Fruit fly (Drosophila melanogaster): ENCODE data around the gene mRpL19.

Gene mRpL19

dm6 chr3R:8715851-8716550 is 42.1 kb downstream of the mRpL19 start, which contains the start of gene TMEM216:
Gene TMEM216 (plus strand): TSS chr3R:8716243.
- TF ChIP-seq Clk (GFP tag; optimal IDR thresholded peaks at IDR 0.05) (no peak), Hr96 (GFP tag; optimal IDR thresholded peaks at IDR 0.05) (no peak), CG33017 (tag; optimal IDR thresholded peaks at IDR 0.05) (peak; percentile 34), cnc (optimal IDR thresholded peaks at IDR 0.05) (no peak), ovo (GFP tag; optimal IDR thresholded peaks at IDR 0.05) (peak; percentile 97), pad (GFP tag; optimal IDR thresholded peaks at IDR 0.05) (peak; percentile 63), CG7045 (GFP tag; optimal IDR thresholded peaks at IDR 0.05) (no peak), kay (GFP tag; ENCODE audit: borderline replicate concordance) (no peak), CG14711 (tag; optimal IDR thresholded peaks at IDR 0.05) (peak; percentile 85), Mnt (GFP tag; optimal IDR thresholded peaks at IDR 0.05) (peak; percentile 95), tj (GFP tag; optimal IDR thresholded peaks at IDR 0.05) (no peak), CG11617 (GFP tag; optimal IDR thresholded peaks at IDR 0.05) (no peak), CG5204 (GFP tag; optimal IDR thresholded peaks at IDR 0.05) (no peak)

DNA sequence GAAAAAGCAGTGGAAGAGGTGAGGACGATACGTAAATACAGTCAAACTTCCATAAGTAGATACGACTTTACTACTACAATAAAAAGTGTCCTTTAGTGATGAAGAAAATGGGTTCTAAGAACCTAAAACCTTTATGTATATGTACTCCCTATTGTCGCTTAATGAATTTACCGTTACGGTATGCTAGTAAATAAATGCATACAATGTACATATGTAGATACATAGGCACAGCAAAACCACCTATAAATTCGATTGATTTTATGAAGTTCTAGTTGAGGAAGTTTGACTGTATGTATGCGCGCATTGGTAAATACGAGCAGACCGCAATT is 42.6 kb downstream of the mRpL19 start:
- peak; percentile 12 for TF ChIP-seq bab1 (GFP tag; optimal IDR thresholded peaks at IDR 0.05)
- no peak for TF ChIP-seq Hr96 (GFP tag; optimal IDR thresholded peaks at IDR 0.05)

DNA sequence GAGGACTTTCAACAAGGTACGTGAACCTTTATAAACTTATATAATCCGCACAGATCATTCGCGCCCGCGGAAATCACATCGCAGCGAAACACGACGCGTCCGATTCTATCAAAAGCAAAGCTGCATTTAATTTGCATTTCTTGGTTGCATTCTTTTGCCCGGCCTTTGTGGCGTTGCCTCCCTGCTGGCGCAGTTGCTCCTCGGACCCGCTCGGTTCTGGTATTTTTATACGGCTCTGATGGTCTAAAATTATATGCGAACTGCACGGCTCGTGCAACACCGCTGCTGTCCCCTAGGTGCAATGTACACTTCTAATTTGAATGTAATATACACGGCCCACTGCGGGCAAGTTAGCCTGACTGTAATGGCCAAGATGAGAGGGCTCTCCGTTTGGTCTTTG is 44.4 kb downstream of the mRpL19 start, which contains the start of gene Cks85A:
Gene Cks85A, minus strand, starts transcription at position 101 of the 400 bp plus-strand sequence.
- TF ChIP-seq Hr96 (GFP tag; optimal IDR thresholded peaks at IDR 0.05) (peak; percentile 25), ovo (GFP tag; optimal IDR thresholded peaks at IDR 0.05) (no peak), kay (GFP tag; ENCODE audit: borderline replicate concordance) (peak; percentile 4), tj (GFP tag; optimal IDR thresholded peaks at IDR 0.05) (no peak), toe (GFP tag; optimal IDR thresholded peaks at IDR 0.05) (peak; percentile 46), CG14711 (tag; optimal IDR thresholded peaks at IDR 0.05) (no peak), CG5204 (GFP tag; optimal IDR thresholded peaks at IDR 0.05) (no peak), bab1 (GFP tag; optimal IDR thresholded peaks at IDR 0.05) (no peak), CG11617 (GFP tag; optimal IDR thresholded peaks at IDR 0.05) (no peak), Mnt (GFP tag; optimal IDR thresholded peaks at IDR 0.05) (no peak), cnc (optimal IDR thresholded peaks at IDR 0.05) (no peak)

DNA sequence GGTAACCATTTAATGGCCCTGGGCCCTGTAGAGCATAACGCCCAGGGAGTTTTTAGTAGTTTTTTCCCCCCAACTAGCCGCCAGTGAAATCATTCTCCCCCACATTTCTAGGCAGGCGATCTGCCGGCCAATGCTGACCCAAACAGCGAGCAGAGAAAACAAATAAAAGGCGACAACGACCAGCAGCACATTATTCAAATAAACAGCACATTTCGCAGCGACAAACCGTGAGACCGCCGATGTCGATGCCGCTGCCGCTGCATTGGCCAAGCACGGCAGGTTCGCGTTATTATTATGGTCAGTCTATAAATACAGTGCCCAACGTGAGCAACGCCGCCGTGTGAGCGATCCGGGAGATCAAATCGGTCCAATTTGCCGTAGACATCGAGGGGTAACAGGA is 45.0 kb downstream of the mRpL19 start, which contains the start of gene CG11760:
Gene CG11760, plus strand, starts transcription at position 301 of the 400 bp plus-strand sequence.
- TF ChIP-seq Clk (GFP tag; optimal IDR thresholded peaks at IDR 0.05) (no peak), CG7101 (tag; optimal IDR thresholded peaks at IDR 0.05) (no peak), bab1 (GFP tag; optimal IDR thresholded peaks at IDR 0.05) (no peak), kay (GFP tag; ENCODE audit: borderline replicate concordance) (no peak), toe (GFP tag; optimal IDR thresholded peaks at IDR 0.05) (no peak), CG11617 (GFP tag; optimal IDR thresholded peaks at IDR 0.05) (no peak), tj (GFP tag; optimal IDR thresholded peaks at IDR 0.05) (no peak), CG14711 (tag; optimal IDR thresholded peaks at IDR 0.05) (no peak), pad (GFP tag; optimal IDR thresholded peaks at IDR 0.05) (no peak), CG33017 (tag; optimal IDR thresholded peaks at IDR 0.05) (no peak), Hr96 (GFP tag; optimal IDR thresholded peaks at IDR 0.05) (no peak), CG12768 (GFP tag; optimal IDR thresholded peaks at IDR 0.05) (no peak), CG1620 (GFP tag; optimal IDR thresholded peaks at IDR 0.05) (no peak), ovo (GFP tag; optimal IDR thresholded peaks at IDR 0.05) (no peak), Crg-1 (GFP tag; optimal IDR thresholded peaks at IDR 0.05) (no peak), cnc (optimal IDR thresholded peaks at IDR 0.05) (no peak), CG5204 (GFP tag; optimal IDR thresholded peaks at IDR 0.05) (no peak), CG7045 (GFP tag; optimal IDR thresholded peaks at IDR 0.05) (no peak), cic (GFP tag; optimal IDR thresholded peaks at IDR 0.05) (no peak)

- TF ChIP-seq kay (GFP tag; ENCODE audit: borderline replicate concordance) (peak; percentile 47), bab1 (GFP tag; optimal IDR thresholded peaks at IDR 0.05) (no peak), pad (GFP tag; optimal IDR thresholded peaks at IDR 0.05) (no peak), CG5204 (GFP tag; optimal IDR thresholded peaks at IDR 0.05) (no peak), CG33017 (tag; optimal IDR thresholded peaks at IDR 0.05) (no peak), Mnt (GFP tag; optimal IDR thresholded peaks at IDR 0.05) (no peak)
Observed at dm6 chr3R:8721071-8721470, 47.2 kb downstream of the mRpL19 start, which contains the start of gene CG8136. Gene CG8136 (plus strand): TSS chr3R:8721371.

dm6 chr3R:8722962-8723548 is 49.1 kb downstream of the mRpL19 start, which contains the start of gene nom:
Gene nom (plus strand): TSS chr3R:8723174.
- TF ChIP-seq toe (GFP tag; optimal IDR thresholded peaks at IDR 0.05) (no peak), CG33017 (tag; optimal IDR thresholded peaks at IDR 0.05) (no peak), Mnt (GFP tag; optimal IDR thresholded peaks at IDR 0.05) (no peak), Hr96 (GFP tag; optimal IDR thresholded peaks at IDR 0.05) (no peak), tj (GFP tag; optimal IDR thresholded peaks at IDR 0.05) (peak; percentile 58), cnc (optimal IDR thresholded peaks at IDR 0.05) (no peak), kay (GFP tag; ENCODE audit: borderline replicate concordance) (no peak), Crg-1 (GFP tag; optimal IDR thresholded peaks at IDR 0.05) (no peak)
